Fruit fly (Drosophila melanogaster) whole organism, embryonic: ENCODE measurements around the gene CG10300.

Experiments
- Abd-B ChIP-seq: fragments of 200-800 bp; sonication (Bioruptor generic); optimal IDR thresholded peaks from 2 replicates; lab custom pipeline; 2018; ENCODE audit warnings: missing biosample characterization, mild to moderate bottlenecking, missing genetic modification characterization, moderate library complexity
- Bdp1 ChIP-seq: fragments of 200-800 bp; sonication (Bioruptor generic); optimal IDR thresholded peaks from 3 replicates; lab custom pipeline; 2016; ENCODE audit warnings: missing biosample characterization, missing genetic modification characterization
- CG10366 ChIP-seq: fragments of 200-800 bp; sonication (Bioruptor generic); IDR thresholded peaks from 2 replicates; pipeline ENCODE4 v1.3.6; 2022; ENCODE audit warnings: missing biosample characterization, missing genetic modification characterization
- CG10462 ChIP-seq: fragments of 200-800 bp; sonication (Bioruptor generic); optimal IDR thresholded peaks from 2 replicates; lab custom pipeline; 2016; ENCODE audit warnings: missing biosample characterization, missing genetic modification characterization
- CG11456 ChIP-seq: fragments of 200-800 bp; sonication (Bioruptor generic); IDR thresholded peaks from 3 replicates; pipeline ENCODE4 v1.3.6; 2022; ENCODE audit warnings: missing biosample characterization, missing genetic modification characterization
- CG1233 ChIP-seq: fragments of 200-800 bp; sonication (Bioruptor generic); optimal IDR thresholded peaks from 4 replicates; lab custom pipeline; 2018; ENCODE audit warnings: missing biosample characterization, mild to moderate bottlenecking, missing genetic modification characterization
- CG13123 ChIP-seq: fragments of 200-800 bp; sonication (Bioruptor generic); optimal IDR thresholded peaks from 2 replicates; lab custom pipeline; 2016; ENCODE audit warnings: missing biosample characterization, missing genetic modification characterization
- CG1602 ChIP-seq: fragments of 200-800 bp; sonication (Bioruptor generic); optimal IDR thresholded peaks from 3 replicates; lab custom pipeline; 2016; ENCODE audit warnings: missing biosample characterization, missing genetic modification characterization
- CG17328 ChIP-seq: fragments of 200-800 bp; sonication (Bioruptor generic); IDR thresholded peaks from 2 replicates; pipeline ENCODE4 v1.3.6; 2022; ENCODE audit warnings: missing biosample characterization, missing genetic modification characterization
- CG4820 ChIP-seq: fragments of 200-800 bp; sonication (Bioruptor generic); optimal IDR thresholded peaks from 3 replicates; lab custom pipeline; 2016; ENCODE audit warnings: missing biosample characterization, missing genetic modification characterization
- CG7372 ChIP-seq: fragments of 200-800 bp; sonication (Bioruptor generic); IDR thresholded peaks from 2 replicates; pipeline ENCODE4 v1.3.6; 2022; ENCODE audit warnings: missing biosample characterization, missing genetic modification characterization
- Deaf1 ChIP-seq: fragments of 200-800 bp; optimal IDR thresholded peaks from 3 replicates; lab custom pipeline; 2019; ENCODE audit warnings: missing biosample characterization, mild to moderate bottlenecking, missing genetic modification characterization, moderate library complexity
- Dp ChIP-seq: fragments of 200-800 bp; sonication (Bioruptor generic); optimal IDR thresholded peaks from 2 replicates; lab custom pipeline; 2018; ENCODE audit warnings: missing biosample characterization, mild to moderate bottlenecking, missing genetic modification characterization, moderate library complexity
- E2f2 ChIP-seq: fragments of 200-800 bp; sonication (Bioruptor generic); IDR thresholded peaks from 2 replicates; pipeline ENCODE4 v1.3.6; 2022; ENCODE audit warnings: missing biosample characterization, missing genetic modification characterization
- Elba2 ChIP-seq: fragments of 200-800 bp; sonication (Bioruptor generic); optimal IDR thresholded peaks from 3 replicates; lab custom pipeline; 2016; ENCODE audit warnings: missing biosample characterization, missing genetic modification characterization
- Ets65A ChIP-seq: fragments of 200-800 bp; sonication (Bioruptor generic); peaks from one replicate; lab custom pipeline; 2016; ENCODE audit warnings: missing biosample characterization, missing genetic modification characterization
- Ets97D ChIP-seq: fragments of 200-800 bp; sonication (Bioruptor generic); optimal IDR thresholded peaks from 3 replicates; lab custom pipeline; 2016; ENCODE audit warnings: missing biosample characterization, missing genetic modification characterization
- Fer1 ChIP-seq: fragments of 200-800 bp; sonication (Bioruptor generic); optimal IDR thresholded peaks from 2 replicates; lab custom pipeline; 2017; ENCODE audit warnings: missing biosample characterization, mild to moderate bottlenecking, missing genetic modification characterization
- Mrtf ChIP-seq: fragments of 200-800 bp; sonication (Bioruptor generic); IDR thresholded peaks from 3 replicates; pipeline ENCODE4 v1.3.6; 2022; ENCODE audit warnings: missing biosample characterization, missing genetic modification characterization
- NFAT ChIP-seq: fragments of 200-800 bp; sonication (Bioruptor generic); IDR thresholded peaks from 2 replicates; pipeline ENCODE4 v1.3.6; 2022; ENCODE audit warnings: missing biosample characterization, missing genetic modification characterization
- Pdp1 ChIP-seq, 2 experiments: fragments of 200-800 bp; sonication (Bioruptor generic); optimal IDR thresholded peaks; 3 replicates each; lab custom pipeline; 2016; ENCODE audit warnings: missing biosample characterization in 2 of 2, missing genetic modification characterization in 2 of 2, mild to moderate bottlenecking in 1 of 2, moderate library complexity in 1 of 2
- Scr ChIP-seq: fragments of 200-800 bp; sonication (Bioruptor generic); IDR thresholded peaks from 2 replicates; pipeline ENCODE4 v1.3.6; 2022; ENCODE audit warnings: missing biosample characterization, missing genetic modification characterization; ENCODE audit not compliant: partially characterized antibody
- Taf1 ChIP-seq: fragments of 200-800 bp; sonication (Bioruptor generic); IDR thresholded peaks from 2 replicates; pipeline ENCODE4 v1.3.6; 2022; ENCODE audit warnings: missing biosample characterization, missing genetic modification characterization
- Xbp1 ChIP-seq: fragments of 200-800 bp; sonication (Bioruptor generic); optimal IDR thresholded peaks from 3 replicates; lab custom pipeline; 2016; ENCODE audit warnings: missing biosample characterization, mild to moderate bottlenecking, missing genetic modification characterization
- ash1 ChIP-seq: fragments of 200-800 bp; sonication (Bioruptor generic); optimal IDR thresholded peaks from 2 replicates; lab custom pipeline; 2018; ENCODE audit warnings: missing biosample characterization, mild to moderate bottlenecking, missing genetic modification characterization
- bbx ChIP-seq: fragments of 200-800 bp; sonication (Bioruptor generic); IDR thresholded peaks from 2 replicates; pipeline ENCODE4 v1.3.6; 2022; ENCODE audit warnings: missing biosample characterization, missing genetic modification characterization; ENCODE audit not compliant: partially characterized antibody
- bsh ChIP-seq, 2 experiments: fragments of 200-800 bp; sonication (Bioruptor generic); optimal IDR thresholded peaks; 2 replicates each; lab custom pipeline; 2017 to 2018; ENCODE audit warnings: mild to moderate bottlenecking in 2 of 2, missing biosample characterization in 2 of 2, missing genetic modification characterization in 2 of 2, moderate library complexity in 1 of 2
- chm ChIP-seq: fragments of 200-800 bp; sonication (Bioruptor generic); IDR thresholded peaks from 2 replicates; pipeline ENCODE4 v1.3.6; 2022; ENCODE audit warnings: missing biosample characterization, missing genetic modification characterization
- corto ChIP-seq: fragments of 200-800 bp; sonication (Bioruptor generic); optimal IDR thresholded peaks from 2 replicates; lab custom pipeline; 2016; ENCODE audit warnings: missing biosample characterization, mild to moderate bottlenecking, missing genetic modification characterization, moderate library complexity
- crp ChIP-seq, 2 experiments: fragments of 200-800 bp; sonication (Bioruptor generic); optimal IDR thresholded peaks; 2 replicates in 1 of 2; 3 replicates in 1 of 2; lab custom pipeline; 2017; ENCODE audit warnings: missing biosample characterization in 2 of 2, missing genetic modification characterization in 2 of 2, mild to moderate bottlenecking in 1 of 2, moderate library complexity in 1 of 2
- esg ChIP-seq: fragments of 200-800 bp; sonication (Bioruptor generic); conservative IDR thresholded peaks from 2 replicates; pipeline ENCODE4 v1.3.6; 2022; ENCODE audit warnings: missing biosample characterization, missing genetic modification characterization
- ewg ChIP-seq: fragments of 200-800 bp; sonication (Bioruptor generic); optimal IDR thresholded peaks from 3 replicates; lab custom pipeline; 2017; ENCODE audit warnings: mild to moderate bottlenecking, missing biosample characterization, missing genetic modification reagents, missing genetic modification characterization
- exex ChIP-seq: fragments of 200-800 bp; sonication (Bioruptor generic); optimal IDR thresholded peaks from 4 replicates; lab custom pipeline; 2018; ENCODE audit warnings: missing biosample characterization, mild to moderate bottlenecking, missing genetic modification characterization, moderate library complexity
- grn ChIP-seq: fragments of 200-800 bp; sonication (Bioruptor generic); optimal IDR thresholded peaks from 3 replicates; lab custom pipeline; 2017; ENCODE audit warnings: missing biosample characterization, missing genetic modification characterization
- gro ChIP-seq: fragments of 200-800 bp; sonication (Bioruptor generic); optimal IDR thresholded peaks from 2 replicates; lab custom pipeline; 2016; ENCODE audit warnings: missing biosample characterization, missing genetic modification characterization
- jing ChIP-seq: fragments of 200-800 bp; sonication (Bioruptor generic); optimal IDR thresholded peaks from 2 replicates; lab custom pipeline; 2018; ENCODE audit warnings: missing biosample characterization, mild to moderate bottlenecking, missing genetic modification characterization
- lov ChIP-seq, 2 experiments: fragments of 200-800 bp in 1 of 2; fragments of >200 bp in 1 of 2; sonication (Bioruptor generic) in 1 of 2; IDR thresholded peaks in 1 of 2; optimal IDR thresholded peaks in 1 of 2; 2 replicates in 1 of 2; 3 replicates in 1 of 2; pipeline versions ENCODE4 v1.3.6 to Lab custom; 2017 to 2022; ENCODE audit warnings: missing biosample characterization in 1 of 2, missing genetic modification characterization in 1 of 2
- mam ChIP-seq: fragments of 200-800 bp; sonication (Bioruptor generic); optimal IDR thresholded peaks from 3 replicates; lab custom pipeline; 2016; ENCODE audit warnings: missing biosample characterization, missing genetic modification characterization
- peb ChIP-seq: fragments of 200-800 bp; sonication (Bioruptor generic); IDR thresholded peaks from 2 replicates; pipeline ENCODE4 v1.3.6; 2022; ENCODE audit warnings: missing biosample characterization, missing genetic modification characterization
- pum ChIP-seq: fragments of 200-800 bp; sonication (Bioruptor generic); optimal IDR thresholded peaks from 2 replicates; lab custom pipeline; 2016; ENCODE audit warnings: missing biosample characterization, missing genetic modification characterization
- salm ChIP-seq: fragments of 200-800 bp; sonication (Bioruptor generic); optimal IDR thresholded peaks from 2 replicates; lab custom pipeline; 2018; ENCODE audit warnings: missing biosample characterization, mild to moderate bottlenecking, missing genetic modification characterization
- scrt ChIP-seq: fragments of 200-800 bp; sonication (Bioruptor generic); optimal IDR thresholded peaks from 2 replicates; lab custom pipeline; 2018; ENCODE audit warnings: missing biosample characterization, mild to moderate bottlenecking, missing genetic modification characterization, moderate library complexity
- ssp ChIP-seq: fragments of 200-800 bp; sonication (Bioruptor generic); IDR thresholded peaks from 2 replicates; pipeline ENCODE4 v1.3.6; 2022; ENCODE audit warnings: missing biosample characterization, missing genetic modification characterization
- sug ChIP-seq: fragments of 200-800 bp; optimal IDR thresholded peaks from 2 replicates; lab custom pipeline; 2019; ENCODE audit warnings: missing biosample characterization, mild to moderate bottlenecking, missing genetic modification characterization, moderate library complexity
- tio ChIP-seq: fragments of 200-800 bp; sonication (Bioruptor generic); optimal IDR thresholded peaks from 2 replicates; lab custom pipeline; 2017; ENCODE audit warnings: missing biosample characterization, missing genetic modification characterization, inconsistent platforms
- vvl ChIP-seq: fragments of 200-800 bp; sonication (Bioruptor generic); IDR thresholded peaks from 2 replicates; pipeline ENCODE4 v1.3.6; 2022; ENCODE audit warnings: missing biosample characterization, missing genetic modification characterization
- wdn ChIP-seq: fragments of 200-800 bp; sonication (Bioruptor generic); IDR thresholded peaks from 2 replicates; pipeline ENCODE4 v1.3.6; 2022; ENCODE audit warnings: missing biosample characterization, missing genetic modification characterization

CG10300 gene

DNA sequence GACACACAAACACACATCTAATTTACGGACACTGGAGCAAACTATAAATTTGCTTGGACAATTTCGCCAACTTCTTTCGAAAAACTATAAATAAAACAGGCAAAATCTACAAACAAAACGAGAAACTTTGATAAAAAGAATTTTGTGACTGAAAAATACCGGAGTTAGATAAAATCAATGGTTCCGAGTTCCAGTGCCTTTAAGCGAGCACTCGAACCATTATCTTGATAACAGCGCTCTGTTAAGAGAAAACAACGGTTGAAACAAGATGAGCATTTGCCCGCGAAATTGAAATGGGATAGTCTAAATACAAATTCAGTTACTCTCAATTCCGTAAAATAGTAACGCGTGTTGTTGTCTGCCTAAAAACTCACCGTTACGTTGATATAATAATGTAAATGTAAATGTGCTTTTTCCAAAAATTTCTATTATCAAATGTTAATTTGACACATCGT, 16.7 kb upstream of the CG10300 start, which contains the start of gene CG10254 (continued):
- TF ChIP-seq exex (tag; lab: Kevin White, UChicago) = no peak
- TF ChIP-seq CG4820 = no peak
- TF ChIP-seq ash1 (GFP tag; lab: Kevin White, UChicago) = no peak
- peak; percentile 7 for TF ChIP-seq Ets97D
- peak; percentile 95 for TF ChIP-seq grn (GFP tag; lab: Kevin White, UChicago)
- no peak for TF ChIP-seq corto (GFP tag; lab: Kevin White, UChicago)
- TF ChIP-seq Fer1 (GFP tag; lab: Kevin White, UChicago) = no peak
- TF ChIP-seq Mrtf (GFP tag; lab: Robert Waterston, UW) = no peak
- TF ChIP-seq esg (GFP tag; lab: Robert Waterston, UW) = no peak
- no peak for TF ChIP-seq vvl (GFP tag; lab: Robert Waterston, UW)
- TF ChIP-seq Bdp1 (GFP tag; lab: Kevin White, UChicago) = no peak
- no peak for TF ChIP-seq CG10462
- TF ChIP-seq CG17328 = no peak
- TF ChIP-seq bsh (GFP tag; optimal IDR thresholded peaks at IDR 0.05; lab: Kevin White, UChicago) = no peak
- TF ChIP-seq Taf1 = no peak
- no peak for TF ChIP-seq CG13123 (GFP tag; lab: Kevin White, UChicago)
- TF ChIP-seq Xbp1 (GFP tag; lab: Kevin White, UChicago) = no peak
- no peak for TF ChIP-seq CG1233
- TF ChIP-seq, all 482 proteins: peak for 31

dm6 chr3R:23696145-23696544, 15.2 kb upstream of the CG10300 start, which contains the start of gene CG10252:
Gene CG10252, minus strand, starts transcription at chr3R:23696245.
- peak in 1 of 2 experiments; percentile 68 for TF ChIP-seq Pdp1 (GFP tag; optimal IDR thresholded peaks at IDR 0.05; lab: Kevin White, UChicago)
- TF ChIP-seq ewg (GFP tag; lab: Kevin White, UChicago) = no peak
- no peak for TF ChIP-seq Scr (GFP tag; lab: Robert Waterston, UW)
- TF ChIP-seq lov (optimal IDR thresholded peaks at IDR 0.05; lab: Kevin White, UChicago) = no peak
- TF ChIP-seq lov (GFP tag; IDR thresholded peaks at IDR 0.05; lab: Robert Waterston, UW) = no peak
- TF ChIP-seq ssp (GFP tag; lab: Robert Waterston, UW) = no peak
- TF ChIP-seq mam (GFP tag; lab: Kevin White, UChicago) = no peak

dm6 chr3R:23698835-23699234, 12.5 kb upstream of the CG10300 start, which contains the start of gene prt:
Gene prt, minus strand, starts transcription at chr3R:23699027.
- TF ChIP-seq scrt (GFP tag; lab: Kevin White, UChicago) (peak; percentile 72), Mrtf (GFP tag; lab: Robert Waterston, UW) (0 out of 3 replicates have a peak, but pooled peaks have one; percentile 16), peb (no peak), gro (GFP tag; lab: Kevin White, UChicago) (no peak), CG11456 (GFP tag; lab: Robert Waterston, UW) (0 out of 3 replicates have a peak, but pooled peaks have one; percentile 25), CG7372 (no peak), bbx (GFP tag; lab: Robert Waterston, UW) (no peak), Ets65A (GFP tag; lab: Kevin White, UChicago) (peak; percentile 27), Deaf1 (tag; lab: Kevin White, UChicago) (peak; percentile 87)

DNA sequence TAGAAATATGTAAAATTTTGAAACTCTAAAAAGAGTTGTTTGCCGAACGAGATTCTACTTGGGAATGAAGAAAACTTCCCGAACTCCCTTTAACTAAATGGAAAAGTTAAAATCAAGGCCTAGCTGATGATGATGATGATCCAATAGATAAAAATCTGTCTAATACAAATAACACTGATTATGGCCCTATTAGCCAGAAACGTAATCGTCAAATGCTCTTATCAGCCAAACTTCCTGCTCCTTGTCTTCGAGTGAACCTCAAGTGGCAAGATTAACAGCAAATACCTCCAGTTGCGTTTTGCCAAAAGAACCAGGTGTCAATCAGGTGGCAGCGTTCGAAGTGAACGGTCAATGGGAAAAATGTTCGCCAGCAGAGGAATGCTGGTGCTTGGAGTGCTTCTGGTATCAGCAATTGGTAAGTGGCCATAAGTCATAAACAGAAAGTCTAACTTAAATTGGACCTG, 11.0 kb upstream of the CG10300 start, which contains the start of the genes CG31468 and Gba1a:
TSS of gene CG31468 (minus strand) at position 51 of the 464 bp plus-strand sequence.
TSS of gene Gba1a (plus strand) at position 318 of the 464 bp plus-strand sequence.
- TF ChIP-seq salm (tag; lab: Kevin White, UChicago) = no peak
- no peak for TF ChIP-seq jing (GFP tag; lab: Kevin White, UChicago)
- peak; percentile 26 for TF ChIP-seq sug (tag; lab: Kevin White, UChicago)
- no peak for TF ChIP-seq CG1602 (GFP tag; lab: Kevin White, UChicago)
- TF ChIP-seq wdn (GFP tag; lab: Robert Waterston, UW) = no peak
- no peak for TF ChIP-seq Dp (GFP tag; lab: Kevin White, UChicago)
- TF ChIP-seq ash1 (GFP tag; lab: Kevin White, UChicago) = no peak
- no peak for TF ChIP-seq tio (GFP tag; lab: Kevin White, UChicago)
- no peak for TF ChIP-seq NFAT (GFP tag; lab: Robert Waterston, UW)
- no peak for TF ChIP-seq E2f2
- TF ChIP-seq chm (GFP tag; lab: Robert Waterston, UW) = no peak
- TF ChIP-seq Elba2 (GFP tag; lab: Kevin White, UChicago) = peak; percentile 28
- TF ChIP-seq pum (GFP tag; lab: Kevin White, UChicago) = no peak
- TF ChIP-seq Abd-B (GFP tag; lab: Kevin White, UChicago) = no peak
- no peak for TF ChIP-seq crp (GFP tag; optimal IDR thresholded peaks at IDR 0.05; lab: Kevin White, UChicago)
- no peak for TF ChIP-seq gro (GFP tag; lab: Kevin White, UChicago)
- TF ChIP-seq CG10366 (GFP tag; lab: Robert Waterston, UW) = no peak
